Worm (Caenorhabditis elegans) whole organism, young adult: ENCODE data around the gene sra-12.

ENCODE experiments used
- B0019.2 ChIP-seq: fragments of 200-800 bp; sonication (Bioruptor generic); conservative IDR thresholded peaks from 2 replicates; pipeline ENCODE4 v1.3.6; 2022; ENCODE audit warnings: missing genetic modification reagents, missing genetic modification characterization, missing compliant biosample characterization
- B0035.1 ChIP-seq: sonication (generic microtip); optimal IDR thresholded peaks from 2 replicates; lab custom pipeline; 2016; ENCODE audit warnings: missing genetic modification characterization, mild to moderate bottlenecking, missing compliant biosample characterization, missing genotype, missing genetic modification reagents
- B0336.3 ChIP-seq: fragments of 200-800 bp; sonication (Bioruptor generic); IDR thresholded peaks from 2 replicates; pipeline ENCODE4 v1.3.6; 2022; ENCODE audit warnings: missing genetic modification characterization, missing compliant biosample characterization
- C06A6.2 ChIP-seq: fragments of 200-800 bp; sonication (Bioruptor generic); conservative IDR thresholded peaks from 2 replicates; pipeline ENCODE4 v1.3.6; 2022; ENCODE audit warnings: missing genetic modification characterization, missing compliant biosample characterization
- F10E7.11 ChIP-seq: sonication (generic microtip); optimal IDR thresholded peaks from 2 replicates; lab custom pipeline; 2017; ENCODE audit warnings: mild to moderate bottlenecking, missing genetic modification characterization, moderate library complexity, missing compliant biosample characterization
- F33H1.4 ChIP-seq: fragments of 200-800 bp; sonication (Bioruptor generic); IDR thresholded peaks from 2 replicates; pipeline ENCODE4 v1.3.6; 2022; ENCODE audit warnings: missing genetic modification reagents, missing genetic modification characterization, missing compliant biosample characterization
- F37B4.10 ChIP-seq: fragments of 200-800 bp; sonication (Bioruptor generic); IDR thresholded peaks from 2 replicates; pipeline ENCODE4 v1.3.6; 2022; ENCODE audit warnings: missing genetic modification characterization, missing compliant biosample characterization
- F55B11.4 ChIP-seq: sonication (generic microtip); optimal IDR thresholded peaks from 2 replicates; lab custom pipeline; 2016; ENCODE audit warnings: missing compliant biosample characterization, missing genetic modification characterization, borderline replicate concordance; ENCODE audit not compliant: insufficient read depth
- Y95B8A.8 ChIP-seq: fragments of 200-800 bp; sonication (Bioruptor generic); IDR thresholded peaks from 2 replicates; pipeline ENCODE4 v1.3.6; 2022; ENCODE audit warnings: missing genetic modification reagents, missing genetic modification characterization, missing compliant biosample characterization
- akir-1 ChIP-seq: fragments of 200-800 bp; sonication (Bioruptor generic); optimal IDR thresholded peaks from 2 replicates; lab custom pipeline; 2018; ENCODE audit warnings: mild to moderate bottlenecking, missing genetic modification characterization, moderate library complexity, missing compliant biosample characterization
- atf-7 ChIP-seq: sonication (generic microtip); optimal IDR thresholded peaks from 2 replicates; lab custom pipeline; 2017; ENCODE audit warnings: mild to moderate bottlenecking, missing genetic modification characterization, missing compliant biosample characterization
- athp-1 ChIP-seq: sonication (generic microtip); optimal IDR thresholded peaks from 2 replicates; lab custom pipeline; 2017; ENCODE audit warnings: mild to moderate bottlenecking, missing genetic modification characterization, missing compliant biosample characterization
- attf-5 ChIP-seq: fragments of 200-800 bp; sonication (Bioruptor generic); optimal IDR thresholded peaks from 2 replicates; lab custom pipeline; 2018; ENCODE audit warnings: mild to moderate bottlenecking, missing genetic modification characterization, missing compliant biosample characterization
- bed-1 ChIP-seq: fragments of 200-800 bp; sonication (Bioruptor generic); IDR thresholded peaks from 2 replicates; pipeline ENCODE4 v1.3.6; 2022; ENCODE audit warnings: missing genetic modification reagents, missing genetic modification characterization, missing compliant biosample characterization
- cebp-1 ChIP-seq, 2 experiments: fragments of 200-800 bp in 1 of 2; sonication (Bioruptor generic) in 1 of 2; sonication (generic microtip) in 1 of 2; IDR thresholded peaks in 1 of 2; optimal IDR thresholded peaks in 1 of 2; 2 replicates each; pipeline versions ENCODE4 v1.3.6 to Lab custom; 2017 to 2022; ENCODE audit warnings: missing compliant biosample characterization in 2 of 2, missing genetic modification characterization in 2 of 2, mild to moderate bottlenecking in 1 of 2, missing genetic modification reagents in 1 of 2, moderate library complexity in 1 of 2
- cebp-2 ChIP-seq: fragments of 200-800 bp; sonication (Bioruptor generic); IDR thresholded peaks from 2 replicates; pipeline ENCODE4 v1.3.6; 2022; ENCODE audit warnings: missing genetic modification characterization, missing compliant biosample characterization
- ceh-79 ChIP-seq: sonication (generic microtip); optimal IDR thresholded peaks from 2 replicates; lab custom pipeline; 2017; ENCODE audit warnings: mild to moderate bottlenecking, missing genetic modification characterization, missing compliant biosample characterization
- chd-7 ChIP-seq: sonication (generic microtip); optimal IDR thresholded peaks from 2 replicates; lab custom pipeline; 2016; ENCODE audit warnings: mild to moderate bottlenecking, missing genetic modification characterization, moderate library complexity, missing compliant biosample characterization
- die-1 ChIP-seq: sonication (generic microtip); optimal IDR thresholded peaks from 2 replicates; lab custom pipeline; 2016; ENCODE audit warnings: missing genotype, mild to moderate bottlenecking, missing genetic modification characterization, missing compliant biosample characterization
- dpl-1 ChIP-seq: fragments of 150-350 bp; optimal IDR thresholded peaks from 2 replicates; lab custom pipeline; 2014; ENCODE audit warnings: missing biosample characterization, missing genetic modification reagents, missing genetic modification characterization
- efl-1 ChIP-seq: fragments of 150-350 bp; optimal IDR thresholded peaks from 2 replicates; lab custom pipeline; 2014; ENCODE audit warnings: missing biosample characterization, missing genetic modification reagents, missing genetic modification characterization
- egl-44 ChIP-seq: fragments of 200-800 bp; sonication (Bioruptor generic); IDR thresholded peaks from 2 replicates; pipeline ENCODE4 v1.3.6; 2022; ENCODE audit warnings: missing genetic modification reagents, missing genetic modification characterization, missing compliant biosample characterization
- ekl-4 ChIP-seq: fragments of 200-800 bp; sonication (Bioruptor generic); IDR thresholded peaks from 2 replicates; pipeline ENCODE4 v1.3.6; 2022; ENCODE audit warnings: missing genetic modification reagents, missing genetic modification characterization, missing compliant biosample characterization
- hlh-26 ChIP-seq: fragments of 200-800 bp; sonication (Bioruptor generic); conservative IDR thresholded peaks from 2 replicates; pipeline ENCODE4 v1.3.6; 2022; ENCODE audit warnings: missing genetic modification reagents, missing genetic modification characterization, missing compliant biosample characterization
- hmg-1.2 ChIP-seq: fragments of 200-800 bp; sonication (Bioruptor generic); IDR thresholded peaks from 2 replicates; pipeline ENCODE4 v1.3.6; 2022; ENCODE audit warnings: missing genetic modification reagents, missing genetic modification characterization, missing compliant biosample characterization
- hmg-20 ChIP-seq: fragments of 200-800 bp; sonication (Bioruptor generic); IDR thresholded peaks from 2 replicates; pipeline ENCODE4 v1.3.6; 2022; ENCODE audit warnings: missing genetic modification reagents, missing genetic modification characterization, missing compliant biosample characterization
- let-607 ChIP-seq, 2 experiments: fragments of 200-800 bp in 1 of 2; sonication (Bioruptor generic) in 1 of 2; sonication (generic microtip) in 1 of 2; optimal IDR thresholded peaks; 2 replicates each; lab custom pipeline; 2016 to 2018; ENCODE audit warnings: mild to moderate bottlenecking in 2 of 2, missing compliant biosample characterization in 2 of 2, missing genetic modification characterization in 2 of 2, moderate library complexity in 2 of 2, missing genotype in 1 of 2
- lsl-1 ChIP-seq: fragments of 200-800 bp; sonication (Bioruptor generic); optimal IDR thresholded peaks from 2 replicates; lab custom pipeline; 2018; ENCODE audit warnings: mild to moderate bottlenecking, missing genetic modification characterization, moderate library complexity, missing compliant biosample characterization
- madf-3 ChIP-seq: fragments of 200-800 bp; sonication (Bioruptor generic); IDR thresholded peaks from 2 replicates; pipeline ENCODE4 v1.3.6; 2022; ENCODE audit warnings: missing genetic modification reagents, missing genetic modification characterization, missing compliant biosample characterization
- madf-8 ChIP-seq: fragments of 200-800 bp; sonication (Bioruptor generic); conservative IDR thresholded peaks from 2 replicates; pipeline ENCODE4 v1.3.6; 2022; ENCODE audit warnings: missing genetic modification reagents, missing genetic modification characterization, missing compliant biosample characterization
- mes-4 ChIP-seq: sonication (generic microtip); optimal IDR thresholded peaks from 2 replicates; lab custom pipeline; 2016; ENCODE audit warnings: missing genotype, missing genetic modification characterization, missing compliant biosample characterization
- nfya-1 ChIP-seq: sonication (generic microtip); optimal IDR thresholded peaks from 2 replicates; lab custom pipeline; 2017; ENCODE audit warnings: antibody characterized with exemption, missing compliant biosample characterization, missing genetic modification characterization, borderline replicate concordance; ENCODE audit not compliant: insufficient read depth
- nhr-120 ChIP-seq: fragments of 200-800 bp; sonication (Bioruptor generic); IDR thresholded peaks from 2 replicates; pipeline ENCODE4 v1.3.6; 2022; ENCODE audit warnings: missing genetic modification characterization, missing compliant biosample characterization
- nhr-80 ChIP-seq: sonication (generic microtip); optimal IDR thresholded peaks from 2 replicates; lab custom pipeline; 2016; ENCODE audit warnings: missing genetic modification characterization, missing compliant biosample characterization
- pbrm-1 ChIP-seq: fragments of 200-800 bp; sonication (Bioruptor generic); IDR thresholded peaks from 2 replicates; pipeline ENCODE4 v1.3.6; 2022; ENCODE audit warnings: missing genetic modification reagents, missing genetic modification characterization, missing compliant biosample characterization
- pha-4 ChIP-seq: fragments of 150-350 bp; sonication (generic microtip); optimal IDR thresholded peaks from 2 replicates; lab custom pipeline; 2014; ENCODE audit warnings: missing biosample characterization, missing genetic modification reagents, missing genetic modification characterization
- rec-8 ChIP-seq, 2 experiments: sonication (generic microtip); optimal IDR thresholded peaks; 2 replicates each; lab custom pipeline; 2016; ENCODE audit warnings: mild to moderate bottlenecking in 2 of 2, missing genetic modification characterization in 2 of 2, missing genetic modification reagents in 2 of 2, missing genotype in 2 of 2, missing biosample characterization in 1 of 2, missing compliant biosample characterization in 1 of 2, moderate library complexity in 1 of 2
- rpc-1 ChIP-seq, 2 experiments: fragments of 150-350 bp in 1 of 2; sonication (generic microtip) in 1 of 2; optimal IDR thresholded peaks; 2 replicates each; lab custom pipeline; 2014 to 2018; ENCODE audit warnings: missing biosample characterization in 1 of 2, missing genetic modification characterization in 1 of 2, missing genetic modification reagents in 1 of 2, missing genotype in 1 of 2
- snpc-1.1 ChIP-seq: sonication (generic microtip); optimal IDR thresholded peaks from 2 replicates; lab custom pipeline; 2017; ENCODE audit warnings: missing genetic modification characterization, mild to moderate bottlenecking, missing compliant biosample characterization, antibody characterized with exemption, moderate library complexity, missing genotype, missing genetic modification reagents; ENCODE audit not compliant: insufficient read depth
- somi-1 ChIP-seq: fragments of 200-800 bp; sonication (Bioruptor generic); optimal IDR thresholded peaks from 2 replicates; lab custom pipeline; 2018; ENCODE audit warnings: mild to moderate bottlenecking, missing genetic modification characterization, missing compliant biosample characterization
- tbp1 ChIP-seq: fragments of 200-800 bp; sonication (Bioruptor generic); optimal IDR thresholded peaks from 2 replicates; lab custom pipeline; 2018; ENCODE audit warnings: mild to moderate bottlenecking, missing genetic modification characterization, missing compliant biosample characterization
- unc-130 ChIP-seq: sonication (generic microtip); optimal IDR thresholded peaks from 2 replicates; lab custom pipeline; 2016; ENCODE audit warnings: missing genetic modification reagents, missing genetic modification characterization, missing compliant biosample characterization
- unc-62 ChIP-seq: fragments of 150-350 bp; optimal IDR thresholded peaks from 2 replicates; lab custom pipeline; 2014; ENCODE audit warnings: missing biosample characterization, missing genetic modification reagents, missing genetic modification characterization
- xnd-1 ChIP-seq: sonication (generic microtip); optimal IDR thresholded peaks from 2 replicates; lab custom pipeline; 2016; ENCODE audit warnings: missing genotype, missing genetic modification reagents, missing genetic modification characterization, missing compliant biosample characterization
- ztf-22 ChIP-seq: fragments of 200-800 bp; sonication (Bioruptor generic); optimal IDR thresholded peaks from 2 replicates; lab custom pipeline; 2018; ENCODE audit warnings: mild to moderate bottlenecking, missing genetic modification characterization, moderate library complexity, missing compliant biosample characterization

The sra-12 gene

ce11 chrII:10868670-10869246, 35.5 kb downstream of the sra-12 start, which contains the start of the genes gmps-1 and cap-2 (continued):
- TF ChIP-seq hlh-26 (GFP tag; lab: Robert Waterston, UW) (no peak), cebp-2 (GFP tag; lab: Robert Waterston, UW) (peak; percentile 81; the same call in 1 of the 2 replicates), ceh-79 (tag; lab: Kevin White, UChicago) (no peak), tbp1 (GFP tag; lab: Kevin White, UChicago) (peak; percentile 74), rec-8 (tag; optimal IDR thresholded peaks at IDR 0.05; lab: Kevin White, UChicago) (peak in 1 of 2 experiments; percentile 59), xnd-1 (peak; percentile 81), unc-130 (peak; percentile 52), hmg-20 (GFP tag; lab: Robert Waterston, UW) (peak; percentile 93), atf-7 (peak; percentile 92), athp-1 (tag; lab: Kevin White, UChicago) (peak; percentile 98), somi-1 (peak; percentile 42), nhr-80 (tag; lab: Kevin White, UChicago) (peak; percentile 45), B0035.1 (tag; lab: Kevin White, UChicago) (peak; percentile 54), B0019.2 (GFP tag; lab: Robert Waterston, UW) (peak; percentile 65), die-1 (tag; lab: Kevin White, UChicago) (no peak), ekl-4 (GFP tag; lab: Robert Waterston, UW) (peak; percentile 96), pbrm-1 (GFP tag; lab: Robert Waterston, UW) (peak; percentile 97), Y95B8A.8 (peak; percentile 89), egl-44 (GFP tag; lab: Robert Waterston, UW) (peak; percentile 76; the same call in 1 of the 2 replicates), nfya-1 (tag; lab: Kevin White, UChicago) (no peak), rpc-1 (optimal IDR thresholded peaks at IDR 0.05; lab: Kevin White, UChicago) (peak; percentile 27), rpc-1 (tag; optimal IDR thresholded peaks at IDR 0.05; lab: Kevin White, UChicago) (no peak), nhr-120 (GFP tag; lab: Robert Waterston, UW) (no peak), F10E7.11 (tag; lab: Kevin White, UChicago) (peak; percentile 54), lsl-1 (peak; percentile 98), dpl-1 (GFP tag; lab: Kevin White, UChicago) (peak; percentile 56), pha-4 (tag; lab: Kevin White, UChicago) (peak; percentile 71), mes-4 (tag; lab: Kevin White, UChicago) (no peak), unc-62 (no peak), madf-8 (GFP tag; lab: Robert Waterston, UW) (peak; percentile 74), F55B11.4 (no peak), madf-3 (peak; percentile 92), C06A6.2 (peak; percentile 93)

ce11 chrII:10867219-10867618, 37.1 kb downstream of the sra-12 start:
- no peak for TF ChIP-seq chd-7
- TF ChIP-seq hmg-20 (GFP tag; lab: Robert Waterston, UW): no peak
- peak; percentile 19; the same call in 1 of the 2 replicates for TF ChIP-seq hmg-1.2 (GFP tag; lab: Robert Waterston, UW)
- TF ChIP-seq somi-1: no peak
- TF ChIP-seq let-607 (tag; optimal IDR thresholded peaks at IDR 0.05; lab: Kevin White, UChicago): no peak
- TF ChIP-seq snpc-1.1 (tag; lab: Kevin White, UChicago): no peak
- TF ChIP-seq madf-8 (GFP tag; lab: Robert Waterston, UW): no peak
- TF ChIP-seq akir-1 (GFP tag; lab: Kevin White, UChicago): no peak
- TF ChIP-seq athp-1 (tag; lab: Kevin White, UChicago): no peak
- 0 out of 2 replicates have a peak, but pooled peaks have one; percentile 17 for TF ChIP-seq B0336.3
- no peak for TF ChIP-seq bed-1 (GFP tag; lab: Robert Waterston, UW)
- TF ChIP-seq nhr-120 (GFP tag; lab: Robert Waterston, UW): no peak
- no peak for TF ChIP-seq attf-5 (GFP tag; lab: Kevin White, UChicago)
- TF ChIP-seq nhr-80 (tag; lab: Kevin White, UChicago): peak; percentile 56
- no peak for TF ChIP-seq dpl-1 (GFP tag; lab: Kevin White, UChicago)
- TF ChIP-seq efl-1: no peak
- no peak for TF ChIP-seq Y95B8A.8
- TF ChIP-seq F33H1.4 (GFP tag; lab: Robert Waterston, UW): peak; percentile 10; the same call in 1 of the 2 replicates
- TF ChIP-seq ztf-22 (GFP tag; lab: Kevin White, UChicago): no peak
- no peak for TF ChIP-seq cebp-1 (GFP tag; IDR thresholded peaks at IDR 0.05; lab: Robert Waterston, UW)
- peak; percentile 56 for TF ChIP-seq cebp-1 (tag; optimal IDR thresholded peaks at IDR 0.05; lab: Kevin White, UChicago)
- TF ChIP-seq mes-4 (tag; lab: Kevin White, UChicago): no peak
- TF ChIP-seq egl-44 (GFP tag; lab: Robert Waterston, UW): no peak
- no peak for TF ChIP-seq F37B4.10 (GFP tag; lab: Robert Waterston, UW)
